Worm (Caenorhabditis elegans) whole organism, L2 larva: ENCODE results near the gene clec-217.

Experiments used
- C34F6.9 ChIP-seq: fragments of 150-350 bp; optimal IDR thresholded peaks from 2 replicates; lab custom pipeline; 2014; ENCODE audit warnings: missing biosample characterization, missing genetic modification characterization
- Y55F3AM.14 ChIP-seq: fragments of 200-800 bp; sonication (Bioruptor generic); optimal IDR thresholded peaks from 2 replicates; lab custom pipeline; 2018; ENCODE audit warnings: mild to moderate bottlenecking, missing genetic modification characterization, missing compliant biosample characterization
- fos-1 ChIP-seq: fragments of 150-350 bp; optimal IDR thresholded peaks from 2 replicates; lab custom pipeline; 2014; ENCODE audit warnings: missing biosample characterization, missing genetic modification characterization
- gmeb-1 ChIP-seq: fragments of 150-350 bp; optimal IDR thresholded peaks from 2 replicates; lab custom pipeline; 2014; ENCODE audit warnings: missing biosample characterization, missing genetic modification characterization
- lin-11 ChIP-seq: fragments of 150-350 bp; sonication (generic microtip); optimal IDR thresholded peaks from 2 replicates; lab custom pipeline; 2014; ENCODE audit warnings: missing biosample characterization, missing genetic modification characterization, inconsistent platforms, mixed read lengths
- lin-39 ChIP-seq: fragments of 150-350 bp; optimal IDR thresholded peaks from 2 replicates; lab custom pipeline; 2014; ENCODE audit warnings: missing biosample characterization, missing genetic modification reagents, missing genetic modification characterization
- mab-5 ChIP-seq: fragments of 150-350 bp; optimal IDR thresholded peaks from 2 replicates; lab custom pipeline; 2014; ENCODE audit warnings: missing biosample characterization, missing genetic modification characterization
- nhr-12 ChIP-seq: fragments of 150-350 bp; optimal IDR thresholded peaks from 2 replicates; lab custom pipeline; 2014; ENCODE audit warnings: missing biosample characterization, missing genetic modification characterization
- nhr-25 ChIP-seq: fragments of 150-350 bp; sonication (generic microtip); optimal IDR thresholded peaks from 3 replicates; lab custom pipeline; 2014; ENCODE audit warnings: missing biosample characterization, missing genetic modification characterization
- sem-4 ChIP-seq: fragments of 150-350 bp; optimal IDR thresholded peaks from 2 replicates; lab custom pipeline; 2014; ENCODE audit warnings: missing biosample characterization, missing genetic modification reagents, missing genetic modification characterization
- skn-1 ChIP-seq: sonication (generic microtip); optimal IDR thresholded peaks from 2 replicates; lab custom pipeline; 2017; ENCODE audit warnings: missing biosample characterization, missing genetic modification characterization
- sma-9 ChIP-seq, 2 experiments: fragments of 150-350 bp in 1 of 2; sonication (generic microtip) in 1 of 2; optimal IDR thresholded peaks; 2 replicates each; lab custom pipeline; 2014 to 2016; ENCODE audit warnings: missing genetic modification characterization in 2 of 2, mild to moderate bottlenecking in 1 of 2, missing biosample characterization in 1 of 2, missing compliant biosample characterization in 1 of 2, missing genetic modification reagents in 1 of 2, moderate library complexity in 1 of 2
- zag-1 ChIP-seq: fragments of 150-350 bp; optimal IDR thresholded peaks from 2 replicates; lab custom pipeline; 2014; ENCODE audit warnings: missing biosample characterization, missing genetic modification characterization
- ztf-11 ChIP-seq: sonication (generic microtip); optimal IDR thresholded peaks from 2 replicates; lab custom pipeline; 2017; ENCODE audit warnings: missing biosample characterization, missing genetic modification characterization

- no peak for TF ChIP-seq ztf-11
- no peak for TF ChIP-seq lin-11
- no peak for TF ChIP-seq C34F6.9 (tag; lab: Kevin White, UChicago)
- no peak for TF ChIP-seq gmeb-1
- TF ChIP-seq zag-1 = no peak
- TF ChIP-seq nhr-25 (tag; lab: Kevin White, UChicago) = no peak
- TF ChIP-seq fos-1 (tag; lab: Kevin White, UChicago) = no peak
- TF ChIP-seq mab-5 (tag; lab: Kevin White, UChicago) = no peak
- no peak for TF ChIP-seq lin-39 (tag; lab: Kevin White, UChicago)
- TF ChIP-seq Y55F3AM.14 (GFP tag; lab: Kevin White, UChicago) = no peak
- TF ChIP-seq skn-1 (tag; lab: Kevin White, UChicago) = no peak
- TF ChIP-seq nhr-12 (tag; lab: Kevin White, UChicago) = no peak
- no peak for TF ChIP-seq sem-4 (tag; lab: Kevin White, UChicago)
- no peak for TF ChIP-seq sma-9 (GFP tag; optimal IDR thresholded peaks at IDR 0.05; lab: Kevin White, UChicago)
- no peak for TF ChIP-seq sma-9 (tag; optimal IDR thresholded peaks at IDR 0.05; lab: Kevin White, UChicago)
These were observed 4.1 kb downstream of the clec-217 start, which contains the start of gene F26D11.13 for ce11 chrV:7954552-7954951.
